Worm (Caenorhabditis elegans) whole organism, midembryonic: Measurements from ENCODE around the gene mec-17.

Experiments used
- T22C8.4 ChIP-seq: fragments of 200-800 bp; sonication (Bioruptor generic); IDR thresholded peaks from 2 replicates; pipeline ENCODE4 v1.3.6; 2022; ENCODE audit warnings: missing genetic modification characterization, missing compliant biosample characterization
- flt-1 ChIP-seq: fragments of 200-800 bp; sonication (Bioruptor generic); IDR thresholded peaks from 2 replicates; pipeline ENCODE4 v1.3.6; 2022; ENCODE audit warnings: missing genetic modification characterization, missing compliant biosample characterization
- tab-1 ChIP-seq: fragments of 200-800 bp; sonication (Bioruptor generic); IDR thresholded peaks from 2 replicates; pipeline ENCODE4 v1.3.6; 2022; ENCODE audit warnings: missing genetic modification characterization, missing compliant biosample characterization
- ztf-29 ChIP-seq: fragments of 200-800 bp; sonication (Bioruptor generic); IDR thresholded peaks from 2 replicates; pipeline ENCODE4 v1.3.6; 2022; ENCODE audit warnings: missing genetic modification reagents, missing genetic modification characterization, missing compliant biosample characterization

- TF ChIP-seq flt-1 (GFP tag; lab: Robert Waterston, UW) (no peak), ztf-29 (GFP tag; lab: Robert Waterston, UW) (no peak), tab-1 (GFP tag; lab: Robert Waterston, UW) (no peak), T22C8.4 (GFP tag; lab: Robert Waterston, UW) (no peak)
Observed at ce11 chrIV:7982024-7982576, 4.9 kb downstream of the mec-17 start, which contains the start of gene arf-5.
